Worm (Caenorhabditis elegans): ENCODE results near the gene Y77E11A.8.

ce11 chrIV:1389021-1389420, 35.8 kb downstream of the Y77E11A.8 start:
- TF ChIP-seq ceh-20 (GFP tag; IDR thresholded peaks at IDR 0.05) (no peak), nhr-237 (tag; optimal IDR thresholded peaks at IDR 0.05) (no peak), unc-39 (tag; optimal IDR thresholded peaks at IDR 0.05) (no peak), lsy-2 (tag; optimal IDR thresholded peaks at IDR 0.05) (no peak), F10B5.3 (tag; optimal IDR thresholded peaks at IDR 0.05) (no peak)

All from whole organism, L4 larva.